Fruit fly (Drosophila melanogaster) whole organism, pupa: ENCODE measurements around the gene CG7702.

ENCODE experiments used
- CG10348 ChIP-seq: fragments of 200-800 bp; sonication (Bioruptor generic); IDR thresholded peaks from 2 replicates; pipeline ENCODE4 v1.3.6; 2022; ENCODE audit warnings: missing biosample characterization, missing genetic modification characterization
- CG14655 ChIP-seq: fragments of 200-800 bp; sonication (Bioruptor generic); optimal IDR thresholded peaks from 3 replicates; lab custom pipeline; 2017; ENCODE audit warnings: mild to moderate bottlenecking, missing biosample characterization, missing genetic modification reagents, missing genetic modification characterization
- Ets98B ChIP-seq: fragments of 200-800 bp; sonication (Bioruptor generic); IDR thresholded peaks from 2 replicates; pipeline ENCODE4 v1.3.6; 2022; ENCODE audit warnings: missing biosample characterization, missing genetic modification characterization
- Pif1A ChIP-seq: fragments of 200-800 bp; sonication (Bioruptor generic); optimal IDR thresholded peaks from 3 replicates; lab custom pipeline; 2016; ENCODE audit warnings: missing biosample characterization, missing genetic modification characterization
- Snoo ChIP-seq: fragments of 200-800 bp; sonication (Bioruptor generic); optimal IDR thresholded peaks from 3 replicates; lab custom pipeline; 2017; ENCODE audit warnings: missing biosample characterization, mild to moderate bottlenecking, missing genetic modification characterization, inconsistent platforms

DNA sequence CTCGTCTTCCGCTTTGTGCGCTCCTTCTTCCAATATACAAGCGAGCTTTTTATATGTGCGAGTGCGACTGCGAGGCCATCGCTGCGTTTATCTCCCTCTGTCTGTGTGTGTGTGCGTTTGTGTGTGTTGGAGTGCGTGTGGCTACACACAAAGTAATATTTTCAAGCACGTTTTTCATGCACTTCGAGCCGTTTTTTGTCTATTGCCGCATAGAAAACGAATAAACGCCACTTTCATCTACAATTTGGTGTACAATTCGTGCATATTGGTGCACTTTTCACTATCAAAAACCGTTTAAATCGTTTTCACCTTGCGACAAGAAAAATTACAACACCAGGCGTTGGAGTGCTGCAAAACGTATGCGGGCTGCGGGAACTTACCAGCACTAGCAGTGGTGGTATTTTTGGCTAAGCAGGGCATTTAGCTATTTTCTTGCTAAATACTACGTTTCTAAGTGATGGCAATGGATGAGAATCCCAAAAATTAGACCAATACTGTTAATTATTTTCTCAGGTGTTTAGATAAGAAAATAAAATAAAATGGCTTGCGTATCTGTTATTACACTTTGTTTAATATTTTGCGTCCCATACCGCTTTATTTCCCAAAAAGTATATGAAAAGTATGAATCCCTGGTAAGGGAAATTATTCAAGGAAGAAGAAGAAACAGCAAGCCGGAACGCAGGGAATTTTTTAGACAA, 10.1 kb upstream of the CG7702 start, which contains the start of the genes CG31224 and CstF64:
- TF ChIP-seq Ets98B (GFP tag; lab: Robert Waterston, UW) = peak; percentile 76
- peak; percentile 71 for TF ChIP-seq Snoo (tag; lab: Kevin White, UChicago)
- TF ChIP-seq CG10348 = peak; percentile 50; the same call in 1 of the 2 replicates
- TF ChIP-seq Pif1A = no peak
- TF ChIP-seq CG14655 (GFP tag; lab: Kevin White, UChicago) = no peak
